Fruit fly (Drosophila melanogaster) whole organism, prepupa: ENCODE measurements around the gene CG9784.

ENCODE experiments used
- Blimp-1 ChIP-seq: fragments of 200-800 bp; sonication (Bioruptor generic); optimal IDR thresholded peaks from 3 replicates; lab custom pipeline; 2017; ENCODE audit warnings: missing biosample characterization, missing genetic modification characterization, mild to moderate bottlenecking, moderate library complexity, missing genetic modification reagents
- CG11902 ChIP-seq: fragments of 200-800 bp; sonication (Bioruptor generic); optimal IDR thresholded peaks from 3 replicates; lab custom pipeline; 2016; ENCODE audit warnings: missing biosample characterization, missing genetic modification characterization
- CG32006 ChIP-seq: fragments of 200-800 bp; sonication (Bioruptor generic); optimal IDR thresholded peaks from 3 replicates; lab custom pipeline; 2017; ENCODE audit warnings: missing biosample characterization, mild to moderate bottlenecking, missing genetic modification characterization
- Gug ChIP-seq: fragments of 200-800 bp; sonication (Bioruptor generic); IDR thresholded peaks from 2 replicates; pipeline ENCODE4 v1.3.6; 2022; ENCODE audit warnings: missing biosample characterization, missing genetic modification characterization
- Hr4 ChIP-seq: fragments of 200-800 bp; sonication (Bioruptor generic); optimal IDR thresholded peaks from 3 replicates; lab custom pipeline; 2016; ENCODE audit warnings: missing biosample characterization, missing genetic modification characterization
- Lpt ChIP-seq: fragments of 200-800 bp; sonication (Bioruptor generic); optimal IDR thresholded peaks from 3 replicates; lab custom pipeline; 2016; ENCODE audit warnings: missing biosample characterization, missing genetic modification characterization
- OdsH ChIP-seq: fragments of 200-800 bp; sonication (Bioruptor generic); optimal IDR thresholded peaks from 3 replicates; lab custom pipeline; 2016; ENCODE audit warnings: missing biosample characterization, missing genetic modification characterization
- fkh ChIP-seq: fragments of 200-800 bp; sonication (Bioruptor generic); optimal IDR thresholded peaks from 3 replicates; lab custom pipeline; 2017; ENCODE audit warnings: missing biosample characterization, mild to moderate bottlenecking, missing genetic modification characterization, moderate library complexity
- net ChIP-seq: fragments of 200-800 bp; sonication (Bioruptor generic); optimal IDR thresholded peaks from 3 replicates; lab custom pipeline; 2016; ENCODE audit warnings: missing biosample characterization, missing genetic modification characterization
- vri ChIP-seq: fragments of 200-800 bp; sonication (Bioruptor generic); optimal IDR thresholded peaks from 3 replicates; lab custom pipeline; 2016; ENCODE audit warnings: missing biosample characterization, mild to moderate bottlenecking, missing genetic modification characterization

DNA sequence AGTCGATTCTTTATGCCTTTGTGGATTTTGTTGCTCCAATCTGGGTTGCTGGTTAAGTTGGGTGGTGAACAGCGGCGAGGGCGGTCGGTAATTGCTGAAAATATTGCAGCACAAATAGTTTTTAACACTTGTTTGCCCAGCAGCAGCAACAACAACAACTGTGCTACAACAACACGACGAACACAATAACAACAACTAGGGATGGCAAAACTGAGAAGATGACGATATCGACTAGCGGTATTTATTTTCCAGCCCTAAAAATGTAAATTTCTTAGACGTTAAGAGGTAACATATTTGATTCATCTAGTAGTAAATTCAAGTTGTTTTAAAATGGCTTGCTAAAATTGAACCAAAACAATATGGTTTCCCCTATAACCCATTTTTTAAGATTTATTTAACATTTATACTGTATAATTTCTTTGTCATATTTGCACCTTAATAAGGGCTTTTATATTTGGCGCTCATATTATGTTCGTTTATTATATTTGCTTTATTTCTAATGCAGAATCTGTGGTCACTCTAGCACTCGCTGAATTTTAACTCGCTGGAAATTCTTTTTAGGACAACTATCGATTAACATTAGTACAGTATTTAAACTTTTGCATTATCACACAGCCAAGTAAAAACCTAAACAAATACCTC is 558 bp downstream of the CG9784 start:
- TF ChIP-seq CG11902 (GFP tag; lab: Kevin White, UChicago) (no peak), vri (GFP tag; lab: Kevin White, UChicago) (no peak), OdsH (no peak), Gug (no peak), Hr4 (GFP tag; lab: Kevin White, UChicago) (no peak), CG32006 (GFP tag; lab: Kevin White, UChicago) (no peak), net (GFP tag; lab: Kevin White, UChicago) (no peak), Blimp-1 (no peak), Lpt (no peak), fkh (GFP tag; lab: Kevin White, UChicago) (peak; percentile 89)
